Fruit fly (Drosophila melanogaster): ENCODE measurements around the gene Elovl7.

DNA sequence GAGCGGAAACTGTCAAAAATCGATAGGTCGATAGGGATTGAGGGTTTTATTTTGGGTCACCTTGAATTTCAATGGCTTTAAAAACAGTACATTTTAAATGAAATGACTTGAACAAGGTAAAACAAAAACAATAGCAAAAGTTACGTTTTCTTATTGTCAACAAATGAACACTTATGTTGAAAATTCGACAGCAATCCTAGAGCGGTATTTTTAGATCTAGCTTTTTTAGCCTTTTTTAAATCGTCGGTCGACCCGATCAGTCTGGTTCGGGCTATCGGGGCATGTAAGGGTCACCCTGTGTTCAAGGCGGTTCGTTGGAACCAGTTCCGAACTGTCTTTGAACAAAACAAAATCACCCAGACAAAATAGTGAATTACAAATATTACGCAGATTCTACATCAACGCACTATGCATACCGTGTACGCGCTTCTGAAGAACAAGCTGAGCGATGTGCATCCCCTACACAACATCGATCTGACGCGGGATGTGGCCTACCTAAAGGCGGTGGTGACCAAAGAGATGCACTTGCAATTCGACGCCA lies 13.5 kb upstream of the Elovl7 start, which contains the start of the genes CG11052 and CG3223:
- TF ChIP-seq Sin3A (optimal IDR thresholded peaks at IDR 0.05) (peak; percentile 54), Lpt (GFP tag; optimal IDR thresholded peaks at IDR 0.05) (no peak), ewg (GFP tag; optimal IDR thresholded peaks at IDR 0.05) (no peak), CG34422 (GFP tag; IDR thresholded peaks at IDR 0.05) (no peak), her (GFP tag; optimal IDR thresholded peaks at IDR 0.05) (peak; percentile 29), wdn (GFP tag; IDR thresholded peaks at IDR 0.05) (no peak), bowl (GFP tag; IDR thresholded peaks at IDR 0.05) (no peak), Dll (GFP tag; IDR thresholded peaks at IDR 0.05; ENCODE audit: partially characterized antibody) (peak; percentile 58; the same call in 1 of the 4 replicates), psq (GFP tag; optimal IDR thresholded peaks at IDR 0.05) (no peak), CoRest (tag; optimal IDR thresholded peaks at IDR 0.05) (no peak), HHEX (GFP tag; optimal IDR thresholded peaks at IDR 0.05) (no peak)

Data from whole organism, embryonic.